Worm (Caenorhabditis elegans) whole organism, early embryonic: ENCODE results near the gene dre-1.

ENCODE experiments used
- ama-1 ChIP-seq: fragments of 150-350 bp; optimal IDR thresholded peaks from 2 replicates; lab custom pipeline; 2014
- ceh-13 ChIP-seq: fragments of 200-800 bp; sonication (Bioruptor generic); optimal IDR thresholded peaks from 2 replicates; lab custom pipeline; 2018; ENCODE audit warnings: mild to moderate bottlenecking, missing genetic modification characterization, missing compliant biosample characterization
- ceh-36 ChIP-seq: sonication (generic microtip); optimal IDR thresholded peaks from 2 replicates; lab custom pipeline; 2016; ENCODE audit warnings: missing genetic modification characterization, inconsistent platforms, missing compliant biosample characterization
- ets-7 ChIP-seq: sonication (generic microtip); optimal IDR thresholded peaks from 2 replicates; lab custom pipeline; 2016; ENCODE audit warnings: missing genotype, missing genetic modification characterization, missing compliant biosample characterization
- flt-1 ChIP-seq: fragments of 200-800 bp; sonication (Bioruptor generic); IDR thresholded peaks from 2 replicates; pipeline ENCODE4 v1.3.6; 2022; ENCODE audit warnings: missing genetic modification characterization, missing compliant biosample characterization
- scrt-1 ChIP-seq: fragments of 200-800 bp; sonication (Bioruptor generic); IDR thresholded peaks from 2 replicates; pipeline ENCODE4 v1.3.6; 2022; ENCODE audit warnings: missing genetic modification characterization, missing compliant biosample characterization
- sea-1 ChIP-seq: fragments of 200-800 bp; sonication (Bioruptor generic); conservative IDR thresholded peaks from 2 replicates; pipeline ENCODE4 v1.3.6; 2022; ENCODE audit warnings: missing genetic modification characterization, missing compliant biosample characterization

- no peak for TF ChIP-seq flt-1 (GFP tag; lab: Robert Waterston, UW)
- no peak for TF ChIP-seq ceh-13
- TF ChIP-seq ama-1, result no peak
- TF ChIP-seq ceh-36 (tag; lab: Kevin White, UChicago), result no peak
- TF ChIP-seq sea-1 (GFP tag; lab: Robert Waterston, UW), result no peak
- TF ChIP-seq ets-7, result no peak
- no peak for TF ChIP-seq scrt-1 (GFP tag; lab: Robert Waterston, UW)
Observed at ce11 chrV:6511121-6511520, 35.2 kb downstream of the dre-1 start, which contains the start of gene ubh-1.
